Fruit fly (Drosophila melanogaster): ENCODE data around the gene CG31021.

CG31021 gene

DNA sequence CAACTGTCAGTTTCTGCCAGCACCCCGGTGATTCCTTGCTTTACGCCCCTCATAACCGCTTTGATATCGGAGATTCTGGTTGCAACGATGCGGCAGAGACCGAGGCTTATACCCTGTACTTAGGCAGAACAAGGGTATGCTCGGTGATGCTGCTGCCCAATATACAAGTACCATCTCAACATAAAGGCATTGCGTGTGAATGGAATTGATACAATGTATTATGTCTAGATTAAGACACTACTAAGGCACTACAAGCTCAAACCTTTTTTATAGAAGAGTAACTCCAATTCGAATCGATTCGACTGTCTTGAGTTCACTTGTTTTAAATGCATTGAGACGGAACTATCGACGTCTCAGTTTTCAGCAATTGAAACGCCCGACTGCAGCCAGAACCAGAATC is 34.8 kb upstream of the CG31021 start (continued):
- peak; percentile 22 for TF ChIP-seq CG34406 (GFP tag; optimal IDR thresholded peaks at IDR 0.05)
- peak; percentile 32 for TF ChIP-seq net (GFP tag; optimal IDR thresholded peaks at IDR 0.05)
- peak; percentile 19 for TF ChIP-seq dsx (GFP tag; optimal IDR thresholded peaks at IDR 0.05; ENCODE audit: poor library complexity, severe bottlenecking)
- TF ChIP-seq dac (GFP tag; optimal IDR thresholded peaks at IDR 0.05), result peak; percentile 74
- TF ChIP-seq Ets96B (tag; optimal IDR thresholded peaks at IDR 0.05), result peak; percentile 35
- TF ChIP-seq salr (GFP tag; optimal IDR thresholded peaks at IDR 0.05), result peak in 1 of 2 experiments; percentile 57
- no peak for TF ChIP-seq ss (GFP tag; optimal IDR thresholded peaks at IDR 0.05)
- no peak for TF ChIP-seq vri (GFP tag; optimal IDR thresholded peaks at IDR 0.05)
- peak; percentile 88 for TF ChIP-seq Eip78C (GFP tag)
- TF ChIP-seq CG3919 (GFP tag; optimal IDR thresholded peaks at IDR 0.05), result peak; percentile 54
- TF ChIP-seq CG11762 (GFP tag; optimal IDR thresholded peaks at IDR 0.05; ENCODE audit: insufficient read depth), result peak; percentile 8
- TF ChIP-seq topi (GFP tag; optimal IDR thresholded peaks at IDR 0.05), result peak; percentile 45
- peak; percentile 55 for TF ChIP-seq achi (GFP tag; optimal IDR thresholded peaks at IDR 0.05)
- peak; percentile 47 for TF ChIP-seq cyc (GFP tag; optimal IDR thresholded peaks at IDR 0.05)

DNA sequence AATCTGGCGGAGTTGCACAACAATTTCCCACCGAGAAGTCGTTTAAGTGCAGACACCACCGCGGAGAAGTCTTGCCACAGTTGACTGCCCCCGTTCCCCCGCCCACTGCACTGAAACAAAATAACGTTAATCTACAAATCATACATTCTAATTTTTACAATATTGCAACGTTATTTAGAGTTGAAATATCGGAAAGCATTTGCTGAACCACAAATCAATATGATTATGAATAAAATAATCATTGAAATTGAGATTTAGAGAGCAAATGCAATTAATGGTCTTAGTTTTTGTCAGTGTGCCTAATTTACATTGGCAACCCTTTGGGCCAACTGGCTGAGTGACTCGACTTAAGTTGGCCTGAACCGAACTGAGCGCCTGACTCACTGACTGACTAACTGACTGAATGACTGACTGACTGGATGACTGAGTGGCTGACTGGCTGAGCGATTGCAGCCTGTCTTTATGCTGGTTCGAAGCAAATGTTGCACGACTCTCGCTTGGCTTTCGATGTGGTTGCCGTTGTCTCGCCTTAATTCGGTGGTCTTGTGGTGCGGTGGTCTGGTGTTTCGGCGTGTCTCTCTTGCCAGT is 31.4 kb upstream of the CG31021 start:
- TF ChIP-seq esn (GFP tag; optimal IDR thresholded peaks at IDR 0.05) (peak; percentile 96), CG9139 (GFP tag; optimal IDR thresholded peaks at IDR 0.05) (peak; percentile 74), Eip75B (GFP tag; optimal IDR thresholded peaks at IDR 0.05) (peak; percentile 93), Met (GFP tag; optimal IDR thresholded peaks at IDR 0.05) (peak; percentile 90), Sox14 (GFP tag; optimal IDR thresholded peaks at IDR 0.05) (peak; percentile 92), Eip78C (GFP tag) (peak; percentile 98), CG6854 (GFP tag; optimal IDR thresholded peaks at IDR 0.05) (peak; percentile 81), CG32006 (GFP tag; optimal IDR thresholded peaks at IDR 0.05) (peak; percentile 90), CG6792 (GFP tag; optimal IDR thresholded peaks at IDR 0.05) (peak; percentile 92), Ets21C (GFP tag; optimal IDR thresholded peaks at IDR 0.05) (peak; percentile 88), CG4318 (GFP tag; optimal IDR thresholded peaks at IDR 0.05) (peak; percentile 82), Smox (GFP tag; optimal IDR thresholded peaks at IDR 0.05) (peak; percentile 91), fkh (GFP tag; optimal IDR thresholded peaks at IDR 0.05) (no peak), CG31627 (GFP tag; optimal IDR thresholded peaks at IDR 0.05) (peak; percentile 92), CG8319 (GFP tag; optimal IDR thresholded peaks at IDR 0.05) (peak; percentile 87), CG3919 (GFP tag; optimal IDR thresholded peaks at IDR 0.05) (peak; percentile 93), CG10631 (GFP tag; optimal IDR thresholded peaks at IDR 0.05) (peak; percentile 90), lz (GFP tag; optimal IDR thresholded peaks at IDR 0.05) (peak; percentile 93), CG11762 (GFP tag; optimal IDR thresholded peaks at IDR 0.05; ENCODE audit: insufficient read depth) (peak; percentile 81), Hr39 (GFP tag; optimal IDR thresholded peaks at IDR 0.05) (peak; percentile 90), ss (GFP tag; optimal IDR thresholded peaks at IDR 0.05) (peak; percentile 57 to 72), Hr38 (GFP tag; optimal IDR thresholded peaks at IDR 0.05) (no peak), achi (GFP tag; optimal IDR thresholded peaks at IDR 0.05) (peak; percentile 90), CG6808 (GFP tag; optimal IDR thresholded peaks at IDR 0.05) (peak; percentile 85), fd85E (GFP tag; optimal IDR thresholded peaks at IDR 0.05) (peak; percentile 69), CG16779 (tag; optimal IDR thresholded peaks at IDR 0.05) (peak; percentile 78), CG34406 (GFP tag; optimal IDR thresholded peaks at IDR 0.05) (peak; percentile 88), Sox102F (GFP tag; optimal IDR thresholded peaks at IDR 0.05) (peak; percentile 92), svp (GFP tag) (peak; percentile 96), CG6163 (GFP tag; IDR thresholded peaks at IDR 0.05) (peak; percentile 97; the same call in 2 of the 3 replicates), Hr4 (GFP tag; optimal IDR thresholded peaks at IDR 0.05) (peak; percentile 86), acj6 (GFP tag; optimal IDR thresholded peaks at IDR 0.05) (peak; percentile 90), CG8632 (GFP tag; optimal IDR thresholded peaks at IDR 0.05) (peak; percentile 89), spab (GFP tag; optimal IDR thresholded peaks at IDR 0.05) (peak; percentile 83), pdm3 (GFP tag; optimal IDR thresholded peaks at IDR 0.05) (peak; percentile 93), CG1621 (tag; optimal IDR thresholded peaks at IDR 0.05) (peak; percentile 91), CG7368 (GFP tag; optimal IDR thresholded peaks at IDR 0.05) (peak; percentile 86), CG8119 (GFP tag; IDR thresholded peaks at IDR 0.05) (peak; percentile 92), OdsH (GFP tag; optimal IDR thresholded peaks at IDR 0.05) (peak; percentile 93), Blimp-1 (GFP tag; optimal IDR thresholded peaks at IDR 0.05) (peak; percentile 73), salr (GFP tag; optimal IDR thresholded peaks at IDR 0.05) (peak; percentile 83 to 89), topi (GFP tag; optimal IDR thresholded peaks at IDR 0.05) (peak; percentile 93), cyc (GFP tag; optimal IDR thresholded peaks at IDR 0.05) (peak; percentile 94)

Data from whole organism, prepupa.